Worm (Caenorhabditis elegans) whole organism, mixed stage, embryonic: ENCODE results near the gene F14D2.7.

Source experiments
- M03D4.4 ChIP-seq: sonication (generic microtip); optimal IDR thresholded peaks from 2 replicates; lab custom pipeline; 2017; ENCODE audit warnings: mild to moderate bottlenecking, missing genetic modification characterization, missing compliant biosample characterization
- bed-3 ChIP-seq: fragments of 200-800 bp; sonication (Bioruptor generic); optimal IDR thresholded peaks from 3 replicates; lab custom pipeline; 2018; ENCODE audit warnings: mild to moderate bottlenecking, missing genetic modification characterization, moderate library complexity, missing compliant biosample characterization
- blmp-1 ChIP-seq: fragments of 150-350 bp; optimal IDR thresholded peaks from 2 replicates; lab custom pipeline; 2014; ENCODE audit warnings: missing biosample characterization, missing genetic modification characterization
- ceh-39 ChIP-seq: fragments of 150-350 bp; optimal IDR thresholded peaks from 2 replicates; lab custom pipeline; 2014; ENCODE audit warnings: missing biosample characterization, missing genetic modification characterization
- ceh-43 ChIP-seq: fragments of 200-800 bp; sonication (Bioruptor generic); optimal IDR thresholded peaks from 2 replicates; lab custom pipeline; 2018; ENCODE audit warnings: mild to moderate bottlenecking, missing genetic modification characterization, moderate library complexity, missing compliant biosample characterization
- ceh-83 ChIP-seq: fragments of 200-800 bp; sonication (Bioruptor generic); optimal IDR thresholded peaks from 2 replicates; lab custom pipeline; 2018; ENCODE audit warnings: mild to moderate bottlenecking, missing genetic modification characterization, missing compliant biosample characterization
- ces-1 ChIP-seq: fragments of 150-350 bp; optimal IDR thresholded peaks from 2 replicates; lab custom pipeline; 2014; ENCODE audit warnings: missing biosample characterization, missing genetic modification reagents, missing genetic modification characterization
- cnd-1 ChIP-seq: fragments of 200-800 bp; sonication (Bioruptor generic); optimal IDR thresholded peaks from 2 replicates; lab custom pipeline; 2018; ENCODE audit warnings: mild to moderate bottlenecking, missing genetic modification characterization, missing compliant biosample characterization
- drap-1 ChIP-seq: fragments of 200-800 bp; sonication (Bioruptor generic); optimal IDR thresholded peaks from 3 replicates; lab custom pipeline; 2018; ENCODE audit warnings: mild to moderate bottlenecking, missing genetic modification characterization, missing compliant biosample characterization
- elt-3 ChIP-seq: fragments of 150-350 bp; optimal IDR thresholded peaks from 2 replicates; lab custom pipeline; 2014; ENCODE audit warnings: missing biosample characterization, missing genetic modification characterization
- flh-1 ChIP-seq: fragments of 200-800 bp; sonication (Bioruptor generic); optimal IDR thresholded peaks from 2 replicates; lab custom pipeline; 2018; ENCODE audit warnings: mild to moderate bottlenecking, missing genetic modification characterization, moderate library complexity, missing compliant biosample characterization
- ham-2 ChIP-seq: fragments of 200-800 bp; sonication (Bioruptor generic); optimal IDR thresholded peaks from 2 replicates; lab custom pipeline; 2018; ENCODE audit warnings: mild to moderate bottlenecking, missing genetic modification characterization, missing compliant biosample characterization
- hlh-1 ChIP-seq: fragments of 150-350 bp; optimal IDR thresholded peaks from 2 replicates; lab custom pipeline; 2014; ENCODE audit warnings: missing biosample characterization, missing genetic modification reagents, missing genetic modification characterization
- lin-13 ChIP-seq: fragments of 150-350 bp; optimal IDR thresholded peaks from 2 replicates; lab custom pipeline; 2014; ENCODE audit warnings: missing biosample characterization, missing genetic modification characterization
- lin-32 ChIP-seq: fragments of 200-800 bp; sonication (Bioruptor generic); optimal IDR thresholded peaks from 2 replicates; lab custom pipeline; 2018; ENCODE audit warnings: mild to moderate bottlenecking, missing genetic modification characterization, missing compliant biosample characterization
- lsy-2 ChIP-seq: fragments of 150-350 bp; optimal IDR thresholded peaks from 2 replicates; lab custom pipeline; 2014; ENCODE audit warnings: missing biosample characterization, missing genetic modification characterization
- mab-5 ChIP-seq: fragments of 150-350 bp; optimal IDR thresholded peaks from 2 replicates; lab custom pipeline; 2014; ENCODE audit warnings: missing biosample characterization, missing genetic modification characterization
- mep-1 ChIP-seq: fragments of 150-350 bp; optimal IDR thresholded peaks from 2 replicates; lab custom pipeline; 2017; ENCODE audit warnings: missing biosample characterization, missing genetic modification reagents, missing genetic modification characterization, inconsistent platforms
- mls-2 ChIP-seq: sonication (generic microtip); optimal IDR thresholded peaks from 2 replicates; lab custom pipeline; 2016; ENCODE audit warnings: mild to moderate bottlenecking, missing genetic modification characterization, moderate library complexity, missing compliant biosample characterization
- nhr-12 ChIP-seq: fragments of 150-350 bp; optimal IDR thresholded peaks from 2 replicates; lab custom pipeline; 2014; ENCODE audit warnings: missing biosample characterization, missing genetic modification characterization
- nhr-237 ChIP-seq: fragments of 150-350 bp; optimal IDR thresholded peaks from 2 replicates; lab custom pipeline; 2014; ENCODE audit warnings: missing biosample characterization, missing genetic modification characterization
- nhr-28 ChIP-seq: fragments of 150-350 bp; optimal IDR thresholded peaks from 2 replicates; lab custom pipeline; 2014; ENCODE audit warnings: missing biosample characterization, missing genetic modification characterization
- sem-2 ChIP-seq: fragments of 200-800 bp; sonication (Bioruptor generic); optimal IDR thresholded peaks from 2 replicates; lab custom pipeline; 2018; ENCODE audit warnings: mild to moderate bottlenecking, missing genetic modification characterization, missing compliant biosample characterization
- snpc-4 ChIP-seq: fragments of 150-350 bp; optimal IDR thresholded peaks from 2 replicates; lab custom pipeline; 2014; ENCODE audit warnings: missing biosample characterization, missing genetic modification characterization
- sptf-1 ChIP-seq: sonication (generic microtip); optimal IDR thresholded peaks from 2 replicates; lab custom pipeline; 2017; ENCODE audit warnings: mild to moderate bottlenecking, missing genetic modification characterization, moderate library complexity, missing compliant biosample characterization
- tbx-8 ChIP-seq: fragments of 200-800 bp; sonication (Bioruptor generic); optimal IDR thresholded peaks from 2 replicates; lab custom pipeline; 2018; ENCODE audit warnings: mild to moderate bottlenecking, missing genetic modification characterization, moderate library complexity, missing compliant biosample characterization
- unc-120 ChIP-seq: sonication (generic microtip); optimal IDR thresholded peaks from 2 replicates; lab custom pipeline; 2017; ENCODE audit warnings: missing genetic modification characterization, missing compliant biosample characterization; ENCODE audit not compliant: poor library complexity, severe bottlenecking
- unc-39 ChIP-seq: fragments of 150-350 bp; optimal IDR thresholded peaks from 2 replicates; lab custom pipeline; 2014; ENCODE audit warnings: missing biosample characterization, missing genetic modification characterization
- unc-62 ChIP-seq: fragments of 150-350 bp; optimal IDR thresholded peaks from 2 replicates; lab custom pipeline; 2014; ENCODE audit warnings: missing biosample characterization, missing genetic modification reagents, missing genetic modification characterization
- zip-8 ChIP-seq: fragments of 150-350 bp; optimal IDR thresholded peaks from 2 replicates; lab custom pipeline; 2014; ENCODE audit warnings: missing biosample characterization, missing genetic modification characterization
- ztf-11 ChIP-seq: fragments of 150-350 bp; optimal IDR thresholded peaks from 2 replicates; lab custom pipeline; 2014; ENCODE audit warnings: missing biosample characterization, missing genetic modification characterization

The F14D2.7 gene

DNA sequence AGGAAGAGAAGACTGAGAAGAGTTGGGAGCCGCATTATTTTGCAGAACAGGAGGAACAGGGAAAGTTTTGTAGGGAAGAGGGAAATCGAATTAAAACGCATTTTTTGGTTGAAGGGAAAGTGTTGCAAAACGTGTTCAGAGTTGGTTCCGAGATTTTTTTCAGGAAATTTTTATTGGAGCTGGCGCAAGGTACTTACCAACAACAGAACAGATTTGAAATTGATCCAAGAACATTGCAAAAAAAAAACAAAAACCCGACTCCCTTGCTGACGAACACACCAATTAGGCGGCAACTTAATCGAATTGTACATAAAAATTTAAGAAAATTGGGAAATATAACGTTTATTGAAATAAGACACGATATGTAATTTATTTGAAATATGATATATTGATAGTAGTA is at the start of gene F14D2.7:
TSS of gene F14D2.7 (minus strand) at position 101 of the 400 bp plus-strand sequence.
- TF ChIP-seq lsy-2 (tag; lab: Kevin White, UChicago), result no peak
- TF ChIP-seq ceh-43 (GFP tag; lab: Kevin White, UChicago), result no peak
- TF ChIP-seq sptf-1, result no peak
- no peak for TF ChIP-seq ceh-83 (GFP tag; lab: Kevin White, UChicago)
- no peak for TF ChIP-seq zip-8
- TF ChIP-seq M03D4.4 (tag; lab: Kevin White, UChicago), result no peak

DNA sequence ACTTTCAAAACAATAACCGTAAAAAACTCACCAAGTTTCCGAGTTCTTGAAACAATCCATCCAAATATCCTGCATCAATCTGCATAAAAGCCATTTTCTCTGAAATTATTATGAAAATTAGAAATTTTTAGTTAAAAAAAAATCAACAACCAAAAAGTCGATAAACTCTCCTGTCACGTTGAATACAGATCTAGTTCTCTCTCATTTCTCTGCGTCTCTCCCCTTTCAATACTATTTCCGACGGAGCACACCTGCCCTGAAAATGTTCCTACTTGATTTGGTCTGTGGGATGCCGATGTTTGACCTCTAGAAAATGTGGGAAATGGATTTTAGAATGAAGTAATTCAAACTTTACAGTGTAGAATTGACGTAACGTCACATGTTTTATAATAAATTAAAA is 49.0 kb upstream of the F14D2.7 start, which contains the start of gene T06D4.6:
TSS of gene T06D4.6 (minus strand) at position 101 of the 400 bp plus-strand sequence.
- TF ChIP-seq drap-1 (GFP tag; lab: Kevin White, UChicago) (no peak), nhr-28 (tag; lab: Kevin White, UChicago) (no peak), elt-3 (tag; lab: Kevin White, UChicago) (no peak), M03D4.4 (tag; lab: Kevin White, UChicago) (no peak), unc-62 (GFP tag; lab: Kevin White, UChicago) (no peak), flh-1 (GFP tag; lab: Kevin White, UChicago) (no peak), hlh-1 (tag; lab: Kevin White, UChicago) (no peak), bed-3 (GFP tag; lab: Kevin White, UChicago) (no peak), ham-2 (no peak), ceh-43 (GFP tag; lab: Kevin White, UChicago) (no peak), mep-1 (tag; lab: Kevin White, UChicago) (no peak), sem-2 (GFP tag; lab: Kevin White, UChicago) (no peak), lin-32 (GFP tag; lab: Kevin White, UChicago) (no peak), tbx-8 (GFP tag; lab: Kevin White, UChicago) (no peak), lin-13 (tag; lab: Kevin White, UChicago) (no peak), mls-2 (tag; lab: Kevin White, UChicago) (no peak)

- TF ChIP-seq ces-1 (GFP tag; lab: Kevin White, UChicago), result no peak
- TF ChIP-seq mep-1 (tag; lab: Kevin White, UChicago), result no peak
Measured at ce11 chrII:3385736-3386135, 47.3 kb upstream of the F14D2.7 start, which contains the start of gene T06D4.2. T06D4.2 (minus strand) TSS chrII:3385905.

- TF ChIP-seq drap-1 (GFP tag; lab: Kevin White, UChicago) (no peak), unc-62 (GFP tag; lab: Kevin White, UChicago) (no peak), tbx-8 (GFP tag; lab: Kevin White, UChicago) (no peak), ceh-83 (GFP tag; lab: Kevin White, UChicago) (no peak), mep-1 (tag; lab: Kevin White, UChicago) (no peak), nhr-237 (tag; lab: Kevin White, UChicago) (no peak), unc-120 (no peak), unc-39 (tag; lab: Kevin White, UChicago) (no peak), flh-1 (GFP tag; lab: Kevin White, UChicago) (no peak)
Measured at ce11 chrII:3383116-3383515, 44.7 kb upstream of the F14D2.7 start.

DNA sequence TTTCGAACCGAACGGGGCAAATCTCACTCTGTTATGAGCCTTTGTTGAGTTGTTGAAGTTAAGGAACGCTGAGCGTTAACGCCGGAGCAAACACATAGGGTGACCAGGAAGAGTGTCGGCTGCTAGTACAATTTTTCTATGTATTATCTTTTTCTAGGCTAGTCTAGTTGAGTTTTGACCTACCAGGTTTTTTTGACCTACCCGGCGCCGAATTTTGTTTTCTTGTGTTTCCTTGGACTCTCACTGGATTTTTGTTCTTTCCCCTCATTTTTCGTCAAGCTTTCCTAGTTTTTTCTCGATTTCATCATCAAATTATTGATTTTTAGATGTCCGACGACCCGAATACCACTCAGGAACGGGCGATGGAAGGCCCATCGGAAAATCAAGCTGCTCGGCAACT is 43.1 kb upstream of the F14D2.7 start, which contains the start of gene T06D4.1:
TSS of gene T06D4.1 (plus strand) at position 321 of the 400 bp plus-strand sequence.
- no peak for TF ChIP-seq zip-8
- TF ChIP-seq M03D4.4 (tag; lab: Kevin White, UChicago), result no peak
- no peak for TF ChIP-seq ztf-11 (tag; lab: Kevin White, UChicago)
- TF ChIP-seq lin-13 (tag; lab: Kevin White, UChicago), result no peak
- TF ChIP-seq nhr-237 (tag; lab: Kevin White, UChicago), result no peak
- no peak for TF ChIP-seq mep-1 (tag; lab: Kevin White, UChicago)
- no peak for TF ChIP-seq mab-5 (tag; lab: Kevin White, UChicago)
- TF ChIP-seq nhr-28 (tag; lab: Kevin White, UChicago), result no peak
- no peak for TF ChIP-seq blmp-1 (tag; lab: Kevin White, UChicago)
- no peak for TF ChIP-seq cnd-1 (tag; lab: Kevin White, UChicago)
- TF ChIP-seq snpc-4, result no peak
- no peak for TF ChIP-seq flh-1 (GFP tag; lab: Kevin White, UChicago)
- no peak for TF ChIP-seq tbx-8 (GFP tag; lab: Kevin White, UChicago)
- no peak for TF ChIP-seq nhr-12 (tag; lab: Kevin White, UChicago)
- TF ChIP-seq ceh-39 (tag; lab: Kevin White, UChicago), result no peak
- no peak for TF ChIP-seq unc-120
- no peak for TF ChIP-seq lsy-2 (tag; lab: Kevin White, UChicago)
- TF ChIP-seq elt-3 (tag; lab: Kevin White, UChicago), result no peak
